Worm (Caenorhabditis elegans) whole organism, L1 larva: ENCODE measurements around the gene twk-9.

ENCODE experiments used
- C16A3.4 ChIP-seq: fragments of 150-350 bp; optimal IDR thresholded peaks from 2 replicates; lab custom pipeline; 2014; ENCODE audit warnings: missing biosample characterization, missing genetic modification characterization
- C34B4.2 ChIP-seq: sonication (generic microtip); optimal IDR thresholded peaks from 2 replicates; lab custom pipeline; 2017; ENCODE audit warnings: mild to moderate bottlenecking, missing genetic modification characterization, missing compliant biosample characterization
- F16B12.6 ChIP-seq: fragments of 150-350 bp; optimal IDR thresholded peaks from 2 replicates; lab custom pipeline; 2014; ENCODE audit warnings: missing biosample characterization, missing genetic modification characterization
- ama-1 ChIP-seq: fragments of 150-350 bp; optimal IDR thresholded peaks from 2 replicates; lab custom pipeline; 2014
- blmp-1 ChIP-seq: fragments of 150-350 bp; optimal IDR thresholded peaks from 2 replicates; lab custom pipeline; 2014; ENCODE audit warnings: missing biosample characterization, missing genetic modification characterization
- ceh-82 ChIP-seq, 3 experiments: fragments of 150-350 bp in 1 of 3; sonication (generic microtip) in 2 of 3; optimal IDR thresholded peaks; 2 replicates each; lab custom pipeline; 2014 to 2017; ENCODE audit warnings: missing biosample characterization in 3 of 3, missing genetic modification characterization in 3 of 3
- ceh-88 ChIP-seq: fragments of 200-800 bp; sonication (Bioruptor generic); IDR thresholded peaks from 2 replicates; pipeline ENCODE4 v1.3.6; 2022; ENCODE audit warnings: missing genetic modification characterization, missing compliant biosample characterization
- ceh-90 ChIP-seq: sonication (generic microtip); optimal IDR thresholded peaks from 2 replicates; lab custom pipeline; 2016; ENCODE audit warnings: missing genetic modification characterization, missing compliant biosample characterization
- dpl-1 ChIP-seq, 3 experiments: fragments of 150-350 bp in 2 of 3; sonication (generic microtip) in 1 of 3; optimal IDR thresholded peaks; 2 replicates each; lab custom pipeline; 2014 to 2017; ENCODE audit warnings: missing biosample characterization in 3 of 3, missing genetic modification characterization in 3 of 3, missing genetic modification reagents in 3 of 3
- dsc-1 ChIP-seq: sonication (generic microtip); optimal IDR thresholded peaks from 2 replicates; lab custom pipeline; 2016; ENCODE audit warnings: mild to moderate bottlenecking, missing genetic modification characterization, missing compliant biosample characterization
- efl-1 ChIP-seq, 4 experiments: fragments of 150-350 bp; optimal IDR thresholded peaks in 3 of 4; peaks in 1 of 4; 1 replicate in 1 of 4; 2 replicates in 3 of 4; lab custom pipeline; 2014; ENCODE audit warnings: missing biosample characterization in 2 of 4, missing genetic modification characterization in 2 of 4, missing genetic modification reagents in 2 of 4
- egl-13 ChIP-seq: sonication (generic microtip); optimal IDR thresholded peaks from 2 replicates; lab custom pipeline; 2016; ENCODE audit warnings: missing genotype, missing genetic modification reagents, missing genetic modification characterization, missing compliant biosample characterization
- egl-27 ChIP-seq, 2 experiments: fragments of 150-350 bp in 1 of 2; sonication (generic microtip); optimal IDR thresholded peaks; 3 replicates each; lab custom pipeline; 2017 to 2018; ENCODE audit warnings: missing biosample characterization in 2 of 2, missing genetic modification characterization in 2 of 2, missing genetic modification reagents in 2 of 2
- elt-3 ChIP-seq, 6 experiments: fragments of 150-350 bp in 1 of 6; sonication (generic microtip); optimal IDR thresholded peaks; 2 replicates each; lab custom pipeline; 2017 to 2018; ENCODE audit warnings: missing biosample characterization in 6 of 6, missing genetic modification characterization in 6 of 6, inconsistent platforms in 1 of 6
- fkh-8 ChIP-seq: sonication (generic microtip); optimal IDR thresholded peaks from 2 replicates; lab custom pipeline; 2016; ENCODE audit warnings: mild to moderate bottlenecking, missing genetic modification characterization, missing compliant biosample characterization
- hlh-17 ChIP-seq: fragments of 200-800 bp; sonication (Bioruptor generic); optimal IDR thresholded peaks from 2 replicates; lab custom pipeline; 2018; ENCODE audit warnings: missing genetic modification characterization, mild to moderate bottlenecking, missing compliant biosample characterization, moderate library complexity, borderline replicate concordance
- hlh-4 ChIP-seq: sonication (generic microtip); optimal IDR thresholded peaks from 2 replicates; lab custom pipeline; 2016; ENCODE audit warnings: mild to moderate bottlenecking, missing genetic modification characterization, missing compliant biosample characterization
- jun-1 ChIP-seq: fragments of 150-350 bp; optimal IDR thresholded peaks from 2 replicates; lab custom pipeline; 2014; ENCODE audit warnings: missing biosample characterization, missing genetic modification reagents, missing genetic modification characterization
- lin-14 ChIP-seq: fragments of 200-800 bp; sonication (Bioruptor generic); optimal IDR thresholded peaks from 2 replicates; lab custom pipeline; 2018; ENCODE audit warnings: mild to moderate bottlenecking, missing genetic modification characterization, moderate library complexity, missing compliant biosample characterization
- lin-35 ChIP-seq, 2 experiments: fragments of 150-350 bp; optimal IDR thresholded peaks; 2 replicates each; lab custom pipeline; 2014; ENCODE audit warnings: missing biosample characterization in 2 of 2, missing genetic modification characterization in 2 of 2, missing genetic modification reagents in 2 of 2
- lin-39 ChIP-seq: fragments of 150-350 bp; optimal IDR thresholded peaks from 2 replicates; lab custom pipeline; 2014; ENCODE audit warnings: missing biosample characterization, missing genetic modification reagents, missing genetic modification characterization
- lir-3 ChIP-seq: sonication (generic microtip); optimal IDR thresholded peaks from 2 replicates; lab custom pipeline; 2016; ENCODE audit warnings: mild to moderate bottlenecking, missing genetic modification characterization, moderate library complexity, missing compliant biosample characterization; ENCODE audit not compliant: poor library complexity
- lsy-2 ChIP-seq, 2 experiments: fragments of 150-350 bp; optimal IDR thresholded peaks; 2 replicates each; lab custom pipeline; 2014; ENCODE audit warnings: missing biosample characterization in 2 of 2, missing genetic modification characterization in 2 of 2
- mdl-1 ChIP-seq, 2 experiments: fragments of 150-350 bp; optimal IDR thresholded peaks; 2 replicates each; lab custom pipeline; 2014 to 2017; ENCODE audit warnings: missing biosample characterization in 2 of 2, missing genetic modification characterization in 2 of 2, inconsistent platforms in 1 of 2
- mef-2 ChIP-seq: fragments of 150-350 bp; optimal IDR thresholded peaks from 2 replicates; lab custom pipeline; 2014; ENCODE audit warnings: missing biosample characterization, missing genetic modification characterization
- mep-1 ChIP-seq: fragments of 150-350 bp; optimal IDR thresholded peaks from 2 replicates; lab custom pipeline; 2014; ENCODE audit warnings: missing biosample characterization, missing genetic modification characterization
- nhr-20 ChIP-seq: sonication (generic microtip); optimal IDR thresholded peaks from 2 replicates; lab custom pipeline; 2016; ENCODE audit warnings: mild to moderate bottlenecking, missing genetic modification characterization, missing compliant biosample characterization
- nhr-47 ChIP-seq: sonication (generic microtip); optimal IDR thresholded peaks from 2 replicates; lab custom pipeline; 2016; ENCODE audit warnings: mild to moderate bottlenecking, missing genetic modification characterization, moderate library complexity, missing compliant biosample characterization
- nhr-71 ChIP-seq: sonication (generic microtip); optimal IDR thresholded peaks from 2 replicates; lab custom pipeline; 2016; ENCODE audit warnings: mild to moderate bottlenecking, missing genetic modification characterization, moderate library complexity, missing compliant biosample characterization
- nhr-85 ChIP-seq: sonication (generic microtip); peaks from one replicate; lab custom pipeline; 2016; ENCODE audit warnings: missing genetic modification characterization, inconsistent platforms, missing compliant biosample characterization
- rnt-1 ChIP-seq: sonication (generic microtip); optimal IDR thresholded peaks from 2 replicates; lab custom pipeline; 2016; ENCODE audit warnings: mild to moderate bottlenecking, missing genetic modification characterization, moderate library complexity, missing compliant biosample characterization
- skn-1 ChIP-seq: fragments of 150-350 bp; optimal IDR thresholded peaks from 2 replicates; lab custom pipeline; 2014; ENCODE audit warnings: missing biosample characterization, missing genetic modification characterization
- snu-23 ChIP-seq: sonication (generic microtip); optimal IDR thresholded peaks from 2 replicates; lab custom pipeline; 2016; ENCODE audit warnings: missing genetic modification characterization, missing compliant biosample characterization
- sptf-1 ChIP-seq: fragments of 150-350 bp; optimal IDR thresholded peaks from 2 replicates; lab custom pipeline; 2014; ENCODE audit warnings: missing biosample characterization, missing genetic modification characterization
- swsn-7 ChIP-seq: sonication (generic microtip); optimal IDR thresholded peaks from 2 replicates; lab custom pipeline; 2016; ENCODE audit warnings: missing genetic modification characterization, missing compliant biosample characterization
- tbx-2 ChIP-seq: sonication (generic microtip); optimal IDR thresholded peaks from 2 replicates; lab custom pipeline; 2016; ENCODE audit warnings: missing genetic modification characterization, missing compliant biosample characterization
- unc-86 ChIP-seq: sonication (generic microtip); optimal IDR thresholded peaks from 2 replicates; lab custom pipeline; 2016; ENCODE audit warnings: missing genetic modification characterization, missing compliant biosample characterization
- zag-1 ChIP-seq: fragments of 150-350 bp; optimal IDR thresholded peaks from 2 replicates; lab custom pipeline; 2014; ENCODE audit warnings: missing biosample characterization, missing genetic modification characterization
- ztf-11 ChIP-seq, 2 experiments: sonication (generic microtip); optimal IDR thresholded peaks; 2 replicates each; lab custom pipeline; 2016 to 2017; ENCODE audit warnings: missing genetic modification characterization in 2 of 2, missing biosample characterization in 1 of 2, missing compliant biosample characterization in 1 of 2
- ztf-4 ChIP-seq: fragments of 150-350 bp; optimal IDR thresholded peaks from 2 replicates; lab custom pipeline; 2014; ENCODE audit warnings: missing biosample characterization, missing genetic modification characterization

twk-9 gene

DNA sequence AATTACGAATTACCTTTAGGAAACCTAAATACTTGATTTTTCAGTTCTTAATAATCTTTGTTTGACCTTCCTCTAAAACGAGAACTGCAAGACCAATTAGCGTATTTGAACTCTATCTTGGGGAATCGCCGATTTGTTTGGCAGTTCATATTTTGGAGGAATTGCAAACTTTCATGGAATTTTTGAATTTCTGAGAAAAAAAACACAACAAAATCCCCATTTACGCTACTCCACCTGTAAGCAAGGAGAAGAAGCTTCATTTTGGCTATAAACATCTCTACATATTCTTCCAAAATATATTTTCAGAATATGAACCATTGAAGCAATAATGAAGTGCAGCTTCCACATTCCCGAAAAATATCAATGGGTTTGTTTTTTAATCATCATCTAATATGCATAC is at the start of gene twk-9:
Gene twk-9, plus strand, starts transcription at position 301 of the 400 bp plus-strand sequence.
- TF ChIP-seq F16B12.6 (tag; lab: Kevin White, UChicago), result no peak

DNA sequence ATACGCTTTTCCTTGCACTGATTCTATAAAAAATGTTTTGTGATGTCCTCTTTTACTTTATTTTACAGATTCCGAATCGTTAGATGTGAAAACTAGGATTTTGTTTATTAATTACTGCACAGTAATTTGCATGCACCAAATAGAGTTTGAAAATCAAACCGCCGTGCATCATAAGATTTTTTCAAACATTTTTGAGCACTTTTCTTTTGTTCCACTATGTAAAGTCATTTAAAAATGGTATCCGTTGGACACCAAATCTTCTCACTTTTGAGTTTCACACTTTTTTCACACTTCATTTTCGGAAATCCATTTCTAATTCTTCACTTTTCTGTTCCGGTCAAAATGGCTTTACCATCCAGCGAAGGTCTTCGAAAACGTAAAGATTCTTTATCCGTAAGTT is 49.8 kb upstream of the twk-9 start, which contains the start of gene degl-2:
Gene degl-2, plus strand, starts transcription at position 301 of the 400 bp plus-strand sequence.
- no peak for TF ChIP-seq rnt-1 (tag; lab: Kevin White, UChicago)

DNA sequence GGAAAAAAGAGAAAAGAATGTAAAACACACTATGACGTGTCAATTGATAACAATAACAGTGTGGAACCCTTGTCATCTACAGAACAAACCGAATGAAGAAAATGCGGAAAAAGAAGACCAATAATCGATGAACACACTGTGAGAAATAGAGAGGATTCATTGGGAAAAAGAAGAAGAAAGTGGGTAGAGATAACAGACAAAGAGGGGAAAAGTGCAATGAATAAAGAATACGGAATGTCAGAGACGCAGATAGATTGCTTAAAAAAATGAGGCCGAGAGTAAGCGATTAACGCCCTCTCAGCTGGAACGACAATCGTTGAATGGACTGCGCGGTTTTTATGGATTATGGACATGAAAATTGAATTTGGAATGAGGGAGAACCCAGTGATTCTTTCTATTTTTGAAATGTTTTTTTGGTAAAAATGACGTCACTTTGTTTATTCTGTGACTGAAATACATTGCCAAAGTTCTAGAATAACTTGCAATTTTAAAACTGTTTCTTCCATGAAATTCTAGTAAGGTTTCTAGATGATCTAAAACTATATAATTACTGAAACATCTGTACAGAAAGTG is 45.1 kb upstream of the twk-9 start, which contains the start of gene amph-1:
Gene amph-1, minus strand, starts transcription at position 85 of the 573 bp plus-strand sequence.
- TF ChIP-seq zag-1 (tag; lab: Kevin White, UChicago) (no peak), sptf-1 (tag; lab: Kevin White, UChicago) (no peak), egl-13 (tag; lab: Kevin White, UChicago) (no peak), blmp-1 (tag; lab: Kevin White, UChicago) (peak; percentile 75), swsn-7 (tag; lab: Kevin White, UChicago) (peak; percentile 19), lin-14 (GFP tag; lab: Kevin White, UChicago) (peak; percentile 83), hlh-17 (GFP tag; lab: Kevin White, UChicago) (no peak), snu-23 (peak; percentile 58), jun-1 (peak; percentile 2), nhr-85 (peak; percentile 57), mef-2 (tag; lab: Kevin White, UChicago) (no peak), ceh-88 (GFP tag; lab: Robert Waterston, UW) (no peak), lir-3 (tag; lab: Kevin White, UChicago) (peak; percentile 2), fkh-8 (tag; lab: Kevin White, UChicago) (no peak), hlh-4 (no peak), nhr-47 (tag; lab: Kevin White, UChicago) (no peak), dpl-1 (GFP tag; optimal IDR thresholded peaks at IDR 0.05; lab: Kevin White, UChicago) (peak in 2 of 3 experiments; percentile 1 to 19), unc-86 (no peak), elt-3 (tag; optimal IDR thresholded peaks at IDR 0.05; lab: Kevin White, UChicago) (peak in 1 of 6 experiments; percentile 8), dsc-1 (tag; lab: Kevin White, UChicago) (no peak), C16A3.4 (no peak), efl-1 (optimal IDR thresholded peaks at IDR 0.05; lab: Kevin White, UChicago) (peak; percentile 47 to 62), efl-1 (GFP tag; optimal IDR thresholded peaks at IDR 0.05 in 1 of 2; lab: Kevin White, UChicago) (no peak), mep-1 (tag; lab: Kevin White, UChicago) (peak; percentile 65), C34B4.2 (tag; lab: Kevin White, UChicago) (no peak), ceh-82 (tag; optimal IDR thresholded peaks at IDR 0.05; lab: Kevin White, UChicago) (peak in 1 of 3 experiments; percentile 1), skn-1 (peak; percentile 1), lin-39 (tag; lab: Kevin White, UChicago) (no peak), tbx-2 (peak; percentile 15), ceh-90 (tag; lab: Kevin White, UChicago) (no peak), rnt-1 (tag; lab: Kevin White, UChicago) (peak; percentile 45), lin-35 (GFP tag; optimal IDR thresholded peaks at IDR 0.05; lab: Kevin White, UChicago) (peak; percentile 41), ama-1 (lab: Kevin White, UChicago) (no peak), egl-27 (tag; optimal IDR thresholded peaks at IDR 0.05; lab: Kevin White, UChicago) (no peak), mdl-1 (tag; optimal IDR thresholded peaks at IDR 0.05; lab: Kevin White, UChicago) (no peak), ztf-11 (tag; optimal IDR thresholded peaks at IDR 0.05; lab: Kevin White, UChicago) (no peak), ztf-4 (tag; lab: Kevin White, UChicago) (no peak), lsy-2 (tag; optimal IDR thresholded peaks at IDR 0.05; lab: Kevin White, UChicago) (peak; percentile 20 to 60), nhr-20 (tag; lab: Kevin White, UChicago) (peak; percentile 35), nhr-71 (tag; lab: Kevin White, UChicago) (peak; percentile 37)
